Fruit fly (Drosophila melanogaster) whole organism, prepupa: ENCODE data around the gene CG31638.

Experiments
- CG11902 ChIP-seq: fragments of 200-800 bp; sonication (Bioruptor generic); optimal IDR thresholded peaks from 3 replicates; lab custom pipeline; 2016; ENCODE audit warnings: missing biosample characterization, missing genetic modification characterization
- CG15336 ChIP-seq: fragments of 200-800 bp; sonication (Bioruptor generic); IDR thresholded peaks from 2 replicates; pipeline ENCODE4 v1.3.6; 2022; ENCODE audit warnings: missing biosample characterization, missing genetic modification characterization
- CG1621 ChIP-seq: fragments of 200-800 bp; sonication (Bioruptor generic); optimal IDR thresholded peaks from 3 replicates; lab custom pipeline; 2018; ENCODE audit warnings: missing biosample characterization, mild to moderate bottlenecking, missing genetic modification characterization
- CG31627 ChIP-seq: fragments of 200-800 bp; sonication (Bioruptor generic); optimal IDR thresholded peaks from 3 replicates; lab custom pipeline; 2016; ENCODE audit warnings: missing biosample characterization, missing genetic modification characterization
- CG34406 ChIP-seq: fragments of 200-800 bp; sonication (Bioruptor generic); optimal IDR thresholded peaks from 3 replicates; lab custom pipeline; 2016; ENCODE audit warnings: missing biosample characterization, missing genetic modification characterization
- CG6163 ChIP-seq: fragments of 200-800 bp; sonication (Bioruptor generic); IDR thresholded peaks from 3 replicates; pipeline ENCODE4 v1.3.6; 2022; ENCODE audit warnings: missing biosample characterization, missing genetic modification characterization
- CG6792 ChIP-seq: fragments of 200-800 bp; sonication (Bioruptor generic); optimal IDR thresholded peaks from 3 replicates; lab custom pipeline; 2016; ENCODE audit warnings: missing biosample characterization, missing genetic modification characterization
- CG6854 ChIP-seq: fragments of 200-800 bp; sonication (Bioruptor generic); optimal IDR thresholded peaks from 2 replicates; lab custom pipeline; 2017; ENCODE audit warnings: missing biosample characterization, mild to moderate bottlenecking, missing genetic modification characterization
- CG9139 ChIP-seq: fragments of 200-800 bp; sonication (Bioruptor generic); optimal IDR thresholded peaks from 3 replicates; lab custom pipeline; 2017; ENCODE audit warnings: missing biosample characterization, mild to moderate bottlenecking, missing genetic modification characterization
- Eip78C ChIP-seq: fragments of 200-800 bp; sonication (Bioruptor generic); peaks from one replicate; lab custom pipeline; 2016; ENCODE audit warnings: missing biosample characterization, missing genetic modification characterization
- Eip93F ChIP-seq: fragments of 200-800 bp; sonication (Bioruptor generic); optimal IDR thresholded peaks from 2 replicates; lab custom pipeline; 2016; ENCODE audit warnings: missing biosample characterization, mild to moderate bottlenecking, missing genetic modification characterization
- Ets96B ChIP-seq: fragments of 200-800 bp; optimal IDR thresholded peaks from 2 replicates; lab custom pipeline; 2019; ENCODE audit warnings: missing biosample characterization, mild to moderate bottlenecking, missing genetic modification characterization, moderate library complexity
- Hr39 ChIP-seq: fragments of 200-800 bp; sonication (Bioruptor generic); optimal IDR thresholded peaks from 2 replicates; lab custom pipeline; 2016; ENCODE audit warnings: missing biosample characterization, missing genetic modification characterization
- Sox102F ChIP-seq: fragments of 200-800 bp; sonication (Bioruptor generic); optimal IDR thresholded peaks from 2 replicates; lab custom pipeline; 2016; ENCODE audit warnings: missing biosample characterization, mild to moderate bottlenecking, missing genetic modification characterization
- dac ChIP-seq: fragments of 200-800 bp; sonication (Bioruptor generic); optimal IDR thresholded peaks from 2 replicates; lab custom pipeline; 2017; ENCODE audit warnings: missing biosample characterization, mild to moderate bottlenecking, missing genetic modification characterization
- dsx ChIP-seq: fragments of 200-800 bp; optimal IDR thresholded peaks from 3 replicates; lab custom pipeline; 2019; ENCODE audit warnings: missing biosample characterization, mild to moderate bottlenecking, missing genetic modification characterization, moderate library complexity; ENCODE audit not compliant: poor library complexity, severe bottlenecking
- eg ChIP-seq: fragments of 200-800 bp; sonication (Bioruptor generic); IDR thresholded peaks from 3 replicates; pipeline ENCODE4 v1.3.6; 2022; ENCODE audit warnings: missing biosample characterization, missing genetic modification characterization
- fd59A ChIP-seq: fragments of 200-800 bp; sonication (Bioruptor generic); optimal IDR thresholded peaks from 2 replicates; lab custom pipeline; 2017; ENCODE audit warnings: missing biosample characterization, mild to moderate bottlenecking, missing genetic modification characterization, missing genetic modification reagents
- fkh ChIP-seq: fragments of 200-800 bp; sonication (Bioruptor generic); optimal IDR thresholded peaks from 3 replicates; lab custom pipeline; 2017; ENCODE audit warnings: missing biosample characterization, mild to moderate bottlenecking, missing genetic modification characterization, moderate library complexity
- lz ChIP-seq: fragments of 200-800 bp; sonication (Bioruptor generic); optimal IDR thresholded peaks from 3 replicates; lab custom pipeline; 2016; ENCODE audit warnings: missing biosample characterization, missing genetic modification characterization
- net ChIP-seq: fragments of 200-800 bp; sonication (Bioruptor generic); optimal IDR thresholded peaks from 3 replicates; lab custom pipeline; 2016; ENCODE audit warnings: missing biosample characterization, missing genetic modification characterization
- salr ChIP-seq, 2 experiments: fragments of 200-800 bp; sonication (Bioruptor generic); optimal IDR thresholded peaks; 3 replicates each; lab custom pipeline; 2016 to 2018; ENCODE audit warnings: missing biosample characterization in 2 of 2, missing genetic modification characterization in 2 of 2, mild to moderate bottlenecking in 1 of 2
- ss ChIP-seq, 2 experiments: fragments of 200-800 bp; sonication (Bioruptor generic); optimal IDR thresholded peaks; 2 replicates in 1 of 2; 3 replicates in 1 of 2; lab custom pipeline; 2017 to 2018; ENCODE audit warnings: mild to moderate bottlenecking in 2 of 2, missing biosample characterization in 2 of 2, missing genetic modification characterization in 2 of 2, moderate library complexity in 1 of 2
- svp ChIP-seq: fragments of 200-800 bp; sonication (Bioruptor generic); peaks from one replicate; lab custom pipeline; 2016; ENCODE audit warnings: missing biosample characterization, missing genetic modification characterization
- topi ChIP-seq: fragments of 200-800 bp; sonication (Bioruptor generic); optimal IDR thresholded peaks from 3 replicates; lab custom pipeline; 2016; ENCODE audit warnings: missing biosample characterization, missing genetic modification characterization
- vri ChIP-seq: fragments of 200-800 bp; sonication (Bioruptor generic); optimal IDR thresholded peaks from 3 replicates; lab custom pipeline; 2016; ENCODE audit warnings: missing biosample characterization, mild to moderate bottlenecking, missing genetic modification characterization

The CG31638 gene

DNA sequence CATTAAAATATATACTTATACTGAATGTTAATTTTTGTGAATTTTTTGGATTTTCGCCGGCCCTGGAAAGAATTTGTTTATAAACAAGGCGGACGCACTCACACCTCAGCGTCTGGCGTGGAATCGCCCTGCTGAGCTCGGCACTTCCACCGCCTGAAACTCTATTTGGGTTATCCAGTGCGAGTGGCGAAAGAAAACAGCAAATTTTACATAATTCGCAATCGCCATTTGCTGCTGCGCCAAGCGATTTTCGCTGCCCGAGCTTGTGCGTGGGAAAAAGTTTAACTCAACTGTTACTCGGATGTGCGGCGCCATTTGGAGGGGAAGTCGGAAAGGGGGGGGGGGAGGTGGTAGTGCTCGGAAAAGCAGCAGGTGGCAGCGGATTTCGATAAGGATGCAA is 42.1 kb downstream of the CG31638 start:
- no peak for TF ChIP-seq lz (GFP tag; lab: Kevin White, UChicago)
- TF ChIP-seq Sox102F (GFP tag; lab: Kevin White, UChicago): no peak
- TF ChIP-seq dac (GFP tag; lab: Kevin White, UChicago): no peak
- TF ChIP-seq Eip93F (GFP tag; lab: Kevin White, UChicago): no peak
- no peak for TF ChIP-seq svp (GFP tag; lab: Kevin White, UChicago)
- no peak for TF ChIP-seq topi (GFP tag; lab: Kevin White, UChicago)
- TF ChIP-seq CG6792 (GFP tag; lab: Kevin White, UChicago): no peak
- TF ChIP-seq CG15336: no peak
- no peak for TF ChIP-seq net (GFP tag; lab: Kevin White, UChicago)
- TF ChIP-seq Ets96B (tag; lab: Kevin White, UChicago): no peak
- no peak for TF ChIP-seq CG9139

DNA sequence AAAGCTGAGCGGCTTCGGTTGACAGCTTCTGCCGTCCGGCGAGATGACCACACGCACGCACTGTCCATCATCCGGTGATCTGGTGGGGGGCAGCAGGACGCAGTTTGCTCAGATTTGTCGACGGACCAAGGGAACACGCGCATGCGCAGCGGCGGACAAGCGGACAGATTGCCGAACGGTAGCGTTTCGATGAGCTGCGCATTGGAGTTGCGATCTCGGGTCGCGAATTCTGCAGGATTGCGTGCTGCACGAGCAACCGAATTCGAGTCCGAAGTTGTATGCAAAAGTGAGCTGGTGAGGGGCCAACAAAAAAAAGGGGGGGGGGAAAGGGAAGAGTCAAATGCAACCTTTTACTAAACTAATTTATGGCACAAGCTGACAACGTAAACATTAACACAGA is 42.9 kb downstream of the CG31638 start:
- TF ChIP-seq ss (GFP tag; optimal IDR thresholded peaks at IDR 0.05; lab: Kevin White, UChicago) (peak in 1 of 2 experiments; percentile 96), CG15336 (no peak)

DNA sequence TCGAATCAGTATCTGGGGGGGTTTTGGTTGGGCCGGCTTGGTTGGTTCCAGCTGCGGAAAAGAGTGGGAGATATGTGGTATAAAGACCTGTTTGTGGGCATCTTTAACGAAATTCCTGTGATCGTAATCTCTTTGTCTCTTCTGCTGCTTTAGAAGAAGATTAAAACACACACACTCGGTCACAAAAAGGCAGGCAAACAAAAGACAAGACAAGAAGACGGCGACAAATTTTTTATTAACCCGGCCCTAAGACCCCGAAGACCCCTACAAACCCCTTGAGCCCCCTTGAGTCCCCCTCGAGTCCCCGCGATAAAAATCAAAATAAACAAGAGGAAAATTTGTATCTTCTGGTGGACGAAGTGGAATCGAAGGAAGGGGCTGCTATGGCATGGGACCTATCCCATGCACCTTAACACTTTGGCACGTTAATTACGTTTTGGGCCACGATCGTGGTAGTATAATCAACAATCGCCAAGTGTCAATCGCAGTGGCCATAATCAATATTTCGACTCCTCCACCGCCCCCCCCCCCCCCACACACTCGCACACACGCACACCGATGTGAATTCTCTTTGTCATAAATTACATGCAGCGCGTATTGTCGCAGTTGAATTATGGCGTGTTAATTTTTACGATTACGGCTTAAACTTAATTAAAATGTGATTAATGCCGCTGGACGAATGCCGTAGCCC is 43.4 kb downstream of the CG31638 start:
- TF ChIP-seq svp (GFP tag; lab: Kevin White, UChicago) (no peak), vri (GFP tag; lab: Kevin White, UChicago) (no peak), CG11902 (GFP tag; lab: Kevin White, UChicago) (no peak), CG6163 (no peak), CG31627 (no peak), CG34406 (no peak), fkh (GFP tag; lab: Kevin White, UChicago) (peak; percentile 55), Hr39 (no peak), Eip78C (GFP tag; lab: Kevin White, UChicago) (no peak), Sox102F (GFP tag; lab: Kevin White, UChicago) (no peak), ss (GFP tag; optimal IDR thresholded peaks at IDR 0.05; lab: Kevin White, UChicago) (peak in 1 of 2 experiments; percentile 52), CG6792 (GFP tag; lab: Kevin White, UChicago) (no peak), fd59A (no peak)

DNA sequence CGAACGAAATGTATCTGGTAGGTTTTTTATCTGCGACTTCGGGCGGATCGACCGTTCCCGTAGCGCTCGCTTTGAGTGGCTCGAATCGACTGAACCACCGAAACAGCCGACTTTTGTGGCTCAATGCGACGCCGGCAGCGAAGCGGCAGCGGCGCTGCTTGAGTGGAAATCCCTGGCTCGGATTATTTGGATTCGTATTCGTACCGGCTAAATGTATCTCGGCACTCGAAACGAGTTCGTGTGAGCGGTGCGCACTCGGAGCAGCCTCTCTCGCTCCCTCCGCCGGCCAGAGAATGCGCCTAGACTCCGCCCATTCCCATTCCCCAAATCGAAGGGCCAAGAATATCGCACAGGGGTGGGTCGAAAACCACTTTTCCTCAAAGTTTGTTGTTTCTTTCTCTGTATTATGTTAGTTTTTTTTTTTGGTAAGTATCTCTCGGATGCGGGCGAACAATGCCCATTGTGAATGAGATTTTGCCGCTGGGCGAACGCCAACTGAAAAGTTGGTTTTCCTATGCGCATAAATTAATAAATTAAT is 45.3 kb downstream of the CG31638 start:
- TF ChIP-seq svp (GFP tag; lab: Kevin White, UChicago): peak; percentile 63
- no peak for TF ChIP-seq salr (GFP tag; optimal IDR thresholded peaks at IDR 0.05; lab: Kevin White, UChicago)
- TF ChIP-seq ss (GFP tag; optimal IDR thresholded peaks at IDR 0.05; lab: Kevin White, UChicago): peak in 1 of 2 experiments; percentile 32
- TF ChIP-seq eg (GFP tag; lab: Robert Waterston, UW): peak; percentile 27; the same call in 1 of the 3 replicates

DNA sequence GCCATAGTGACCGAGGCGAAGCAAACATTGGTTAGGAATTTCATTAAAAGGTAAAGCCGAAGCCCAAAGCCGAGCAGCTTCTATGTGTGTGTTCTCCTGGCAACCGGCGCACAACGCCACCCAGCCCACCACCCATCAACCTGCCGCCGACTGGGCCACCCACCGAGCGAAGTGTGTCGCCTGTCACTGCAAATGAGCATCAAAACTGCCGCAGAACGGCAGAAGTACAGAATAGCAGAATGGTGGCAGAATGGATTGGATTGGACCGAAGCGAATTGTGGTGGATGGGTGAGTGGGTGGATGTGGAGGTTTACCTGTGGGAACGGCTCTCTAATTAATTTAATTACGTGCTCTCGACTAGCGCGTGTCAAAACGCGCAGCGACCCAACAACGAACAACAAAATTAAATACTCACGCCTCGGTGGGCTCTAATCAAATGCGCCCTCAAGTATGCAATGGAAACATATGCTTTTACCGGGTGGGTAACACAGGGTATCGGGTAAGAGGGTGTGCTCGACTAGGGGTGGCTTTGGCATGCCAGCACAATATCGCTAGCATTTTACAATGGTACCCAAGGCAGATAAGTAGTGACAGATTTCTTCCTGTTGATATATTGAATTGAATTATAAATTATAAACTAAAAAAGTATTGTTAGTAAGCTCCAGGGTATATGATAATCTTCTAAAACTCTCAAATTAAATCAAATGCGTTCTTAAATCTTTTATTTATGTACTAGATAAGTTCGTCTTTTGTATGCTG is 48.9 kb downstream of the CG31638 start:
- no peak for TF ChIP-seq eg (GFP tag; lab: Robert Waterston, UW)
- peak; percentile 9 for TF ChIP-seq Eip78C (GFP tag; lab: Kevin White, UChicago)
- TF ChIP-seq CG1621: no peak
- no peak for TF ChIP-seq dsx
- TF ChIP-seq svp (GFP tag; lab: Kevin White, UChicago): peak; percentile 33
- TF ChIP-seq CG6854 (GFP tag; lab: Kevin White, UChicago): no peak
- TF ChIP-seq salr (GFP tag; optimal IDR thresholded peaks at IDR 0.05; lab: Kevin White, UChicago): no peak
